Worm (Caenorhabditis elegans) whole organism, L4/young adult: ENCODE results near the gene F42A6.6.

Source experiments
- W03F9.2 ChIP-seq: fragments of 150-350 bp; optimal IDR thresholded peaks from 2 replicates; lab custom pipeline; 2014; ENCODE audit warnings: missing biosample characterization, missing genetic modification characterization
- dao-5 ChIP-seq: sonication (generic microtip); optimal IDR thresholded peaks from 2 replicates; lab custom pipeline; 2016; ENCODE audit warnings: missing genotype, missing genetic modification characterization, moderate library complexity, missing compliant biosample characterization

DNA sequence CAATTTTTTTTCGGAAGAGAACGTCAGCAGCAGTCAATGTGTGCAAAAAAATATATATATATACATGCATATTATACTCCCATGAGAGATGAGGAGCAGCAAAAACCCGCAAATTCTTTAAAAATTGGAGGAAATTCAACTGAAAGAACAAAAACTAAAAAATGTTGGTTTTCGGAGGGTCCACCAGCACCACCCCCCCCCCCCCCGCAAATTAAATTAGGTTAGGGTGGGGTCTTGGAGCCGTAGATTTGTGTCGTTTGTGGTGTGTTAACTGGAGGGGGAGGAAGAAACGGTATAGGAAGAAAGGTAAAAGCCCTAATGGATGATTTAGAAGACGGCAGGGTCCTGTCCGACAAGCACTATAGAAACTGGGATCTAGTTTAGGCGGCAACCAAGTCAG lies 11.7 kb upstream of the F42A6.6 start:
- TF ChIP-seq dao-5 (no peak), W03F9.2 (tag; lab: Kevin White, UChicago) (no peak)
